Worm (Caenorhabditis elegans) whole organism, midembryonic: ENCODE data around the gene F52H2.1.

Source experiments
- T22C8.4 ChIP-seq: fragments of 200-800 bp; sonication (Bioruptor generic); IDR thresholded peaks from 2 replicates; pipeline ENCODE4 v1.3.6; 2022; ENCODE audit warnings: missing genetic modification characterization, missing compliant biosample characterization
- cog-1 ChIP-seq: sonication (generic microtip); optimal IDR thresholded peaks from 2 replicates; lab custom pipeline; 2016; ENCODE audit warnings: missing genetic modification characterization, missing compliant biosample characterization
- flt-1 ChIP-seq: fragments of 200-800 bp; sonication (Bioruptor generic); IDR thresholded peaks from 2 replicates; pipeline ENCODE4 v1.3.6; 2022; ENCODE audit warnings: missing genetic modification characterization, missing compliant biosample characterization
- klf-2 ChIP-seq: fragments of 200-800 bp; sonication (Bioruptor generic); conservative IDR thresholded peaks from 2 replicates; pipeline ENCODE4 v1.3.6; 2022; ENCODE audit warnings: missing genetic modification reagents, missing genetic modification characterization, missing compliant biosample characterization
- med-1 ChIP-seq: sonication (generic microtip); optimal IDR thresholded peaks from 2 replicates; lab custom pipeline; 2017; ENCODE audit warnings: missing genetic modification characterization, mild to moderate bottlenecking, missing compliant biosample characterization, antibody characterized with exemption, missing genetic modification reagents; ENCODE audit not compliant: insufficient read depth
- ref-1 ChIP-seq: fragments of 200-800 bp; sonication (Bioruptor generic); conservative IDR thresholded peaks from 2 replicates; pipeline ENCODE4 v1.3.6; 2022; ENCODE audit warnings: missing genetic modification reagents, missing genetic modification characterization, missing compliant biosample characterization
- tab-1 ChIP-seq: fragments of 200-800 bp; sonication (Bioruptor generic); IDR thresholded peaks from 2 replicates; pipeline ENCODE4 v1.3.6; 2022; ENCODE audit warnings: missing genetic modification characterization, missing compliant biosample characterization
- ztf-23 ChIP-seq: fragments of 200-800 bp; sonication (Bioruptor generic); IDR thresholded peaks from 2 replicates; pipeline ENCODE4 v1.3.6; 2022; ENCODE audit warnings: missing genetic modification reagents, missing genetic modification characterization, missing compliant biosample characterization
- ztf-29 ChIP-seq: fragments of 200-800 bp; sonication (Bioruptor generic); IDR thresholded peaks from 2 replicates; pipeline ENCODE4 v1.3.6; 2022; ENCODE audit warnings: missing genetic modification reagents, missing genetic modification characterization, missing compliant biosample characterization

Gene F52H2.1

ce11 chrX:2543353-2543752, 29.5 kb upstream of the F52H2.1 start:
- TF ChIP-seq tab-1 (GFP tag; lab: Robert Waterston, UW) (no peak), flt-1 (GFP tag; lab: Robert Waterston, UW) (no peak), ztf-29 (GFP tag; lab: Robert Waterston, UW) (no peak), T22C8.4 (no peak), ref-1 (no peak), klf-2 (GFP tag; lab: Robert Waterston, UW) (no peak), ztf-23 (GFP tag; lab: Robert Waterston, UW) (no peak), med-1 (GFP tag; lab: Kevin White, UChicago) (no peak), cog-1 (no peak)

- TF ChIP-seq ztf-29 (GFP tag; lab: Robert Waterston, UW) (no peak), tab-1 (GFP tag; lab: Robert Waterston, UW) (no peak), klf-2 (GFP tag; lab: Robert Waterston, UW) (no peak), med-1 (GFP tag; lab: Kevin White, UChicago) (no peak), ref-1 (no peak), ztf-23 (GFP tag; lab: Robert Waterston, UW) (no peak), cog-1 (no peak), T22C8.4 (no peak), flt-1 (GFP tag; lab: Robert Waterston, UW) (no peak)
Observed at ce11 chrX:2544645-2545044, 28.3 kb upstream of the F52H2.1 start.

- no peak for TF ChIP-seq ztf-23 (GFP tag; lab: Robert Waterston, UW)
- TF ChIP-seq ref-1, result no peak
- TF ChIP-seq med-1 (GFP tag; lab: Kevin White, UChicago), result no peak
- TF ChIP-seq ztf-29 (GFP tag; lab: Robert Waterston, UW), result no peak
- TF ChIP-seq cog-1, result no peak
- no peak for TF ChIP-seq T22C8.4
- no peak for TF ChIP-seq flt-1 (GFP tag; lab: Robert Waterston, UW)
- TF ChIP-seq tab-1 (GFP tag; lab: Robert Waterston, UW), result no peak
- TF ChIP-seq klf-2 (GFP tag; lab: Robert Waterston, UW), result no peak
Observed at ce11 chrX:2548884-2549283, 24.0 kb upstream of the F52H2.1 start, which contains the start of gene smvt-1. Gene smvt-1 (minus strand): TSS chrX:2548984.

- TF ChIP-seq flt-1 (GFP tag; lab: Robert Waterston, UW), result peak; percentile 95
- TF ChIP-seq med-1 (GFP tag; lab: Kevin White, UChicago), result peak; percentile 72
- TF ChIP-seq cog-1, result peak; percentile 91
- peak; percentile 77 for TF ChIP-seq klf-2 (GFP tag; lab: Robert Waterston, UW)
- TF ChIP-seq ztf-29 (GFP tag; lab: Robert Waterston, UW), result peak; percentile 90
- peak; percentile 87 for TF ChIP-seq T22C8.4
- TF ChIP-seq tab-1 (GFP tag; lab: Robert Waterston, UW), result peak; percentile 91
- TF ChIP-seq ztf-23 (GFP tag; lab: Robert Waterston, UW), result peak; percentile 91
- peak; percentile 84 for TF ChIP-seq ref-1
Observed at ce11 chrX:2549322-2549721, 23.6 kb upstream of the F52H2.1 start.

ce11 chrX:2550665-2551064, 22.2 kb upstream of the F52H2.1 start:
- TF ChIP-seq flt-1 (GFP tag; lab: Robert Waterston, UW) (no peak), ztf-23 (GFP tag; lab: Robert Waterston, UW) (no peak), T22C8.4 (no peak), ztf-29 (GFP tag; lab: Robert Waterston, UW) (no peak), med-1 (GFP tag; lab: Kevin White, UChicago) (no peak), klf-2 (GFP tag; lab: Robert Waterston, UW) (no peak)

ce11 chrX:2551450-2551849, 21.4 kb upstream of the F52H2.1 start:
- no peak for TF ChIP-seq tab-1 (GFP tag; lab: Robert Waterston, UW)
- TF ChIP-seq ztf-29 (GFP tag; lab: Robert Waterston, UW), result no peak
- no peak for TF ChIP-seq ref-1
- no peak for TF ChIP-seq med-1 (GFP tag; lab: Kevin White, UChicago)
- no peak for TF ChIP-seq klf-2 (GFP tag; lab: Robert Waterston, UW)
- TF ChIP-seq T22C8.4, result no peak
- TF ChIP-seq ztf-23 (GFP tag; lab: Robert Waterston, UW), result no peak
- no peak for TF ChIP-seq cog-1
- no peak for TF ChIP-seq flt-1 (GFP tag; lab: Robert Waterston, UW)

ce11 chrX:2552210-2552674, 20.7 kb upstream of the F52H2.1 start, which contains the start of gene aat-3:
Gene aat-3 (plus strand): TSS chrX:2552260.
- TF ChIP-seq ztf-29 (GFP tag; lab: Robert Waterston, UW) (peak; percentile 39; the same call in 1 of the 2 replicates), med-1 (GFP tag; lab: Kevin White, UChicago) (no peak), ztf-23 (GFP tag; lab: Robert Waterston, UW) (no peak), klf-2 (GFP tag; lab: Robert Waterston, UW) (0 out of 2 replicates have a peak, but pooled peaks have one; percentile 8), ref-1 (0 out of 2 replicates have a peak, but pooled peaks have one; percentile 11)

- peak; percentile 44; the same call in 1 of the 2 replicates for TF ChIP-seq ztf-29 (GFP tag; lab: Robert Waterston, UW)
- 0 out of 2 replicates have a peak, but pooled peaks have one; percentile 22 for TF ChIP-seq T22C8.4
- TF ChIP-seq ref-1, result peak; percentile 65
- TF ChIP-seq klf-2 (GFP tag; lab: Robert Waterston, UW), result peak; percentile 79
- peak; percentile 53; the same call in 1 of the 2 replicates for TF ChIP-seq flt-1 (GFP tag; lab: Robert Waterston, UW)
- TF ChIP-seq med-1 (GFP tag; lab: Kevin White, UChicago), result no peak
- peak; percentile 81 for TF ChIP-seq ztf-23 (GFP tag; lab: Robert Waterston, UW)
- peak; percentile 43 for TF ChIP-seq cog-1
- TF ChIP-seq tab-1 (GFP tag; lab: Robert Waterston, UW), result 0 out of 2 replicates have a peak, but pooled peaks have one; percentile 38
Observed at ce11 chrX:2553433-2553860, 19.5 kb upstream of the F52H2.1 start.

ce11 chrX:2559399-2559798, 13.5 kb upstream of the F52H2.1 start:
- TF ChIP-seq ztf-29 (GFP tag; lab: Robert Waterston, UW) (no peak), med-1 (GFP tag; lab: Kevin White, UChicago) (no peak), flt-1 (GFP tag; lab: Robert Waterston, UW) (0 out of 2 replicates have a peak, but pooled peaks have one; percentile 30), klf-2 (GFP tag; lab: Robert Waterston, UW) (0 out of 2 replicates have a peak, but pooled peaks have one; percentile 32)
